Worm (Caenorhabditis elegans) whole organism, L2 larva: ENCODE measurements around the gene K02D10.2.

Experiments
- C34F6.9 ChIP-seq: fragments of 150-350 bp; optimal IDR thresholded peaks from 2 replicates; lab custom pipeline; 2014; ENCODE audit warnings: missing biosample characterization, missing genetic modification characterization
- F13H6.1 ChIP-seq: sonication (generic microtip); optimal IDR thresholded peaks from 2 replicates; lab custom pipeline; 2016; ENCODE audit warnings: missing genetic modification characterization, missing compliant biosample characterization
- R02D3.7 ChIP-seq: fragments of 150-350 bp; optimal IDR thresholded peaks from 2 replicates; lab custom pipeline; 2014; ENCODE audit warnings: missing biosample characterization, missing genetic modification characterization
- Y55F3AM.14 ChIP-seq: fragments of 200-800 bp; sonication (Bioruptor generic); optimal IDR thresholded peaks from 2 replicates; lab custom pipeline; 2018; ENCODE audit warnings: mild to moderate bottlenecking, missing genetic modification characterization, missing compliant biosample characterization
- ZK546.5 ChIP-seq: sonication (generic microtip); optimal IDR thresholded peaks from 2 replicates; lab custom pipeline; 2017; ENCODE audit warnings: missing biosample characterization, missing genetic modification characterization
- alr-1 ChIP-seq: fragments of 150-350 bp; optimal IDR thresholded peaks from 2 replicates; lab custom pipeline; 2014; ENCODE audit warnings: missing biosample characterization, missing genetic modification characterization
- aly-2 ChIP-seq: fragments of 150-350 bp; optimal IDR thresholded peaks from 2 replicates; lab custom pipeline; 2014; ENCODE audit warnings: missing biosample characterization, missing genetic modification characterization
- ama-1 ChIP-seq: fragments of 150-350 bp; optimal IDR thresholded peaks from 2 replicates; lab custom pipeline; 2018; ENCODE audit warnings: inconsistent platforms
- blmp-1 ChIP-seq: sonication (generic microtip); optimal IDR thresholded peaks from 2 replicates; lab custom pipeline; 2017; ENCODE audit warnings: missing genetic modification characterization, mild to moderate bottlenecking, missing compliant biosample characterization, antibody characterized with exemption, moderate library complexity; ENCODE audit not compliant: insufficient read depth
- ceh-82 ChIP-seq: fragments of 150-350 bp; optimal IDR thresholded peaks from 2 replicates; lab custom pipeline; 2014; ENCODE audit warnings: missing biosample characterization, missing genetic modification characterization
- dmd-4 ChIP-seq: sonication (generic microtip); optimal IDR thresholded peaks from 2 replicates; lab custom pipeline; 2017; ENCODE audit warnings: missing biosample characterization, missing genetic modification characterization
- egl-27 ChIP-seq: sonication (generic microtip); optimal IDR thresholded peaks from 3 replicates; lab custom pipeline; 2017; ENCODE audit warnings: missing biosample characterization, missing genetic modification reagents, missing genetic modification characterization
- elt-1 ChIP-seq: fragments of 150-350 bp; optimal IDR thresholded peaks from 2 replicates; lab custom pipeline; 2014; ENCODE audit warnings: missing biosample characterization, missing genetic modification characterization
- elt-3 ChIP-seq: sonication (generic microtip); optimal IDR thresholded peaks from 2 replicates; lab custom pipeline; 2017; ENCODE audit warnings: missing biosample characterization, missing genetic modification characterization
- fos-1 ChIP-seq: fragments of 150-350 bp; optimal IDR thresholded peaks from 2 replicates; lab custom pipeline; 2014; ENCODE audit warnings: missing biosample characterization, missing genetic modification characterization
- gmeb-1 ChIP-seq: fragments of 150-350 bp; optimal IDR thresholded peaks from 2 replicates; lab custom pipeline; 2014; ENCODE audit warnings: missing biosample characterization, missing genetic modification characterization
- lin-11 ChIP-seq: fragments of 150-350 bp; sonication (generic microtip); optimal IDR thresholded peaks from 2 replicates; lab custom pipeline; 2014; ENCODE audit warnings: missing biosample characterization, missing genetic modification characterization, inconsistent platforms, mixed read lengths
- lin-13 ChIP-seq: fragments of 150-350 bp; optimal IDR thresholded peaks from 2 replicates; lab custom pipeline; 2014; ENCODE audit warnings: missing biosample characterization, missing genetic modification reagents, missing genetic modification characterization
- lin-39 ChIP-seq: fragments of 150-350 bp; optimal IDR thresholded peaks from 2 replicates; lab custom pipeline; 2014; ENCODE audit warnings: missing biosample characterization, missing genetic modification reagents, missing genetic modification characterization
- lsy-2 ChIP-seq, 2 experiments: fragments of 150-350 bp in 1 of 2; sonication (generic microtip) in 1 of 2; optimal IDR thresholded peaks; 2 replicates each; lab custom pipeline; 2014 to 2017; ENCODE audit warnings: missing biosample characterization in 2 of 2, missing genetic modification characterization in 2 of 2
- mab-5 ChIP-seq: fragments of 150-350 bp; optimal IDR thresholded peaks from 2 replicates; lab custom pipeline; 2014; ENCODE audit warnings: missing biosample characterization, missing genetic modification characterization
- mbf-1 ChIP-seq: sonication (generic microtip); optimal IDR thresholded peaks from 2 replicates; lab custom pipeline; 2017; ENCODE audit warnings: missing biosample characterization, missing genetic modification characterization
- mdl-1 ChIP-seq, 2 experiments: fragments of 150-350 bp in 1 of 2; sonication (generic microtip) in 1 of 2; optimal IDR thresholded peaks; 2 replicates each; lab custom pipeline; 2017; ENCODE audit warnings: missing biosample characterization in 2 of 2, missing genetic modification characterization in 2 of 2
- nhr-10 ChIP-seq: sonication (generic microtip); optimal IDR thresholded peaks from 2 replicates; lab custom pipeline; 2017; ENCODE audit warnings: missing biosample characterization, missing genetic modification characterization
- nhr-11 ChIP-seq: fragments of 150-350 bp; optimal IDR thresholded peaks from 2 replicates; lab custom pipeline; 2014; ENCODE audit warnings: missing biosample characterization, missing genetic modification characterization
- nhr-12 ChIP-seq: fragments of 150-350 bp; optimal IDR thresholded peaks from 2 replicates; lab custom pipeline; 2014; ENCODE audit warnings: missing biosample characterization, missing genetic modification characterization
- nhr-129 ChIP-seq: fragments of 150-350 bp; optimal IDR thresholded peaks from 2 replicates; lab custom pipeline; 2014; ENCODE audit warnings: missing biosample characterization, missing genetic modification characterization
- nhr-21 ChIP-seq: fragments of 150-350 bp; optimal IDR thresholded peaks from 2 replicates; lab custom pipeline; 2014; ENCODE audit warnings: missing biosample characterization, missing genetic modification characterization
- nhr-23 ChIP-seq: fragments of 150-350 bp; optimal IDR thresholded peaks from 2 replicates; lab custom pipeline; 2014; ENCODE audit warnings: missing biosample characterization, missing genetic modification reagents, missing genetic modification characterization
- nhr-237 ChIP-seq: fragments of 150-350 bp; optimal IDR thresholded peaks from 2 replicates; lab custom pipeline; 2014; ENCODE audit warnings: missing biosample characterization, missing genetic modification characterization
- nhr-25 ChIP-seq: fragments of 150-350 bp; sonication (generic microtip); optimal IDR thresholded peaks from 3 replicates; lab custom pipeline; 2014; ENCODE audit warnings: missing biosample characterization, missing genetic modification characterization
- nhr-6 ChIP-seq: fragments of 150-350 bp; optimal IDR thresholded peaks from 2 replicates; lab custom pipeline; 2014; ENCODE audit warnings: missing biosample characterization, missing genetic modification characterization
- nhr-77 ChIP-seq: fragments of 150-350 bp; optimal IDR thresholded peaks from 2 replicates; lab custom pipeline; 2014; ENCODE audit warnings: missing biosample characterization, missing genetic modification characterization
- peb-1 ChIP-seq: fragments of 150-350 bp; optimal IDR thresholded peaks from 2 replicates; lab custom pipeline; 2014; ENCODE audit warnings: missing biosample characterization, missing genetic modification characterization
- sem-4 ChIP-seq: fragments of 150-350 bp; optimal IDR thresholded peaks from 2 replicates; lab custom pipeline; 2014; ENCODE audit warnings: missing biosample characterization, missing genetic modification reagents, missing genetic modification characterization
- skn-1 ChIP-seq: sonication (generic microtip); optimal IDR thresholded peaks from 2 replicates; lab custom pipeline; 2017; ENCODE audit warnings: missing biosample characterization, missing genetic modification characterization
- sma-3 ChIP-seq: sonication (generic microtip); optimal IDR thresholded peaks from 2 replicates; lab custom pipeline; 2016; ENCODE audit warnings: missing genetic modification reagents, missing genetic modification characterization, missing compliant biosample characterization
- unc-39 ChIP-seq: fragments of 150-350 bp; optimal IDR thresholded peaks from 2 replicates; lab custom pipeline; 2014; ENCODE audit warnings: missing biosample characterization, missing genetic modification characterization
- unc-62 ChIP-seq: fragments of 150-350 bp; optimal IDR thresholded peaks from 2 replicates; lab custom pipeline; 2014; ENCODE audit warnings: missing biosample characterization, missing genetic modification reagents, missing genetic modification characterization
- zag-1 ChIP-seq: fragments of 150-350 bp; optimal IDR thresholded peaks from 2 replicates; lab custom pipeline; 2014; ENCODE audit warnings: missing biosample characterization, missing genetic modification characterization
- ztf-1 ChIP-seq: fragments of 200-800 bp; sonication (Bioruptor generic); conservative IDR thresholded peaks from 2 replicates; pipeline ENCODE4 v1.3.6; 2022; ENCODE audit warnings: missing genetic modification characterization, missing compliant biosample characterization
- ztf-11 ChIP-seq: sonication (generic microtip); optimal IDR thresholded peaks from 2 replicates; lab custom pipeline; 2017; ENCODE audit warnings: missing biosample characterization, missing genetic modification characterization

K02D10.2 gene

ce11 chrIII:8809245-8809971, 38.3 kb upstream of the K02D10.2 start, which contains the start of gene prx-19 (continued):
- TF ChIP-seq nhr-237 (tag; lab: Kevin White, UChicago): no peak
- TF ChIP-seq unc-62 (GFP tag; lab: Kevin White, UChicago): no peak
- peak; percentile 62 for TF ChIP-seq C34F6.9 (tag; lab: Kevin White, UChicago)
- no peak for TF ChIP-seq nhr-6 (tag; lab: Kevin White, UChicago)
- TF ChIP-seq nhr-21: no peak
- TF ChIP-seq gmeb-1: peak; percentile 92
- TF ChIP-seq peb-1 (tag; lab: Kevin White, UChicago): no peak
- TF ChIP-seq mab-5 (tag; lab: Kevin White, UChicago): no peak
- TF ChIP-seq fos-1 (tag; lab: Kevin White, UChicago): no peak
- TF ChIP-seq elt-3 (tag; lab: Kevin White, UChicago): no peak
- no peak for TF ChIP-seq nhr-10 (tag; lab: Kevin White, UChicago)
- no peak for TF ChIP-seq sem-4 (tag; lab: Kevin White, UChicago)
- no peak for TF ChIP-seq egl-27 (tag; lab: Kevin White, UChicago)
- TF ChIP-seq nhr-11 (tag; lab: Kevin White, UChicago): no peak

ce11 chrIII:8807246-8807645, 36.2 kb upstream of the K02D10.2 start, which contains the start of gene F54F2.7:
F54F2.7 (minus strand) TSS chrIII:8807346.
- no peak for TF ChIP-seq nhr-10 (tag; lab: Kevin White, UChicago)
- TF ChIP-seq unc-62 (GFP tag; lab: Kevin White, UChicago): no peak
- no peak for TF ChIP-seq ceh-82 (tag; lab: Kevin White, UChicago)
- no peak for TF ChIP-seq nhr-12 (tag; lab: Kevin White, UChicago)
- no peak for TF ChIP-seq ztf-1 (GFP tag; lab: Robert Waterston, UW)
- TF ChIP-seq F13H6.1 (tag; lab: Kevin White, UChicago): no peak
- TF ChIP-seq nhr-129 (tag; lab: Kevin White, UChicago): no peak
- TF ChIP-seq alr-1 (tag; lab: Kevin White, UChicago): no peak
- TF ChIP-seq lin-39: no peak
- no peak for TF ChIP-seq mbf-1

- TF ChIP-seq lin-39: no peak
- no peak for TF ChIP-seq blmp-1 (tag; lab: Kevin White, UChicago)
- no peak for TF ChIP-seq ceh-82 (tag; lab: Kevin White, UChicago)
- TF ChIP-seq sma-3: no peak
- TF ChIP-seq gmeb-1: no peak
- TF ChIP-seq, all 48 proteins: peak for 0
Observed at ce11 chrIII:8805815-8806214, 34.8 kb upstream of the K02D10.2 start.

ce11 chrIII:8801864-8802818, 31.1 kb upstream of the K02D10.2 start:
- TF ChIP-seq F13H6.1 (tag; lab: Kevin White, UChicago): peak; percentile 100
- peak; percentile 45 for TF ChIP-seq ZK546.5 (tag; lab: Kevin White, UChicago)
- peak; percentile 92 for TF ChIP-seq Y55F3AM.14
- TF ChIP-seq nhr-11 (tag; lab: Kevin White, UChicago): no peak
- TF ChIP-seq ama-1 (lab: Kevin White, UChicago): peak; percentile 76
- TF ChIP-seq gmeb-1: peak; percentile 81
- TF ChIP-seq nhr-23 (tag; lab: Kevin White, UChicago): no peak
- peak; percentile 92 for TF ChIP-seq lin-39
- peak; percentile 77 to 95 for TF ChIP-seq lsy-2 (tag; optimal IDR thresholded peaks at IDR 0.05; lab: Kevin White, UChicago)
- TF ChIP-seq nhr-77: peak; percentile 83
- no peak for TF ChIP-seq peb-1 (tag; lab: Kevin White, UChicago)
- no peak for TF ChIP-seq R02D3.7 (tag; lab: Kevin White, UChicago)
- TF ChIP-seq ztf-11 (tag; lab: Kevin White, UChicago): peak; percentile 42
- TF ChIP-seq nhr-10 (tag; lab: Kevin White, UChicago): no peak
- TF ChIP-seq nhr-25: peak; percentile 98
- peak; percentile 87 to 95 for TF ChIP-seq mdl-1 (tag; optimal IDR thresholded peaks at IDR 0.05; lab: Kevin White, UChicago)
- no peak for TF ChIP-seq skn-1 (tag; lab: Kevin White, UChicago)
- no peak for TF ChIP-seq unc-39
- TF ChIP-seq nhr-129 (tag; lab: Kevin White, UChicago): peak; percentile 99
- TF ChIP-seq nhr-21: peak; percentile 95
- TF ChIP-seq elt-1 (tag; lab: Kevin White, UChicago): no peak
- peak; percentile 38 for TF ChIP-seq mab-5 (tag; lab: Kevin White, UChicago)
- TF ChIP-seq lin-11: peak; percentile 92
- TF ChIP-seq aly-2 (tag; lab: Kevin White, UChicago): no peak
- TF ChIP-seq zag-1 (tag; lab: Kevin White, UChicago): peak; percentile 93
- peak; percentile 99 for TF ChIP-seq C34F6.9 (tag; lab: Kevin White, UChicago)
- TF ChIP-seq nhr-6 (tag; lab: Kevin White, UChicago): peak; percentile 97
- TF ChIP-seq dmd-4 (tag; lab: Kevin White, UChicago): no peak
- TF ChIP-seq elt-3 (tag; lab: Kevin White, UChicago): no peak
- TF ChIP-seq ceh-82 (tag; lab: Kevin White, UChicago): peak; percentile 71
- peak; percentile 95 for TF ChIP-seq fos-1 (tag; lab: Kevin White, UChicago)
- peak; percentile 83 for TF ChIP-seq lin-13 (GFP tag; lab: Kevin White, UChicago)
